Worm (Caenorhabditis elegans) whole organism, young adult: ENCODE data around the gene str-240.

Experiments
- B0019.2 ChIP-seq: fragments of 200-800 bp; sonication (Bioruptor generic); conservative IDR thresholded peaks from 2 replicates; pipeline ENCODE4 v1.3.6; 2022; ENCODE audit warnings: missing genetic modification reagents, missing genetic modification characterization, missing compliant biosample characterization
- B0261.1 ChIP-seq: sonication (generic microtip); optimal IDR thresholded peaks from 2 replicates; lab custom pipeline; 2016; ENCODE audit warnings: mild to moderate bottlenecking, missing genetic modification characterization, moderate library complexity, missing compliant biosample characterization
- B0336.3 ChIP-seq: fragments of 200-800 bp; sonication (Bioruptor generic); IDR thresholded peaks from 2 replicates; pipeline ENCODE4 v1.3.6; 2022; ENCODE audit warnings: missing genetic modification characterization, missing compliant biosample characterization
- F10E7.11 ChIP-seq: sonication (generic microtip); optimal IDR thresholded peaks from 2 replicates; lab custom pipeline; 2017; ENCODE audit warnings: mild to moderate bottlenecking, missing genetic modification characterization, moderate library complexity, missing compliant biosample characterization
- F22D6.2 ChIP-seq: sonication (generic microtip); optimal IDR thresholded peaks from 2 replicates; lab custom pipeline; 2016; ENCODE audit warnings: mild to moderate bottlenecking, missing genetic modification characterization, missing compliant biosample characterization
- F55B11.4 ChIP-seq: sonication (generic microtip); optimal IDR thresholded peaks from 2 replicates; lab custom pipeline; 2016; ENCODE audit warnings: missing compliant biosample characterization, missing genetic modification characterization, borderline replicate concordance; ENCODE audit not compliant: insufficient read depth
- T07F8.4 ChIP-seq: sonication (generic microtip); optimal IDR thresholded peaks from 2 replicates; lab custom pipeline; 2016; ENCODE audit warnings: mild to moderate bottlenecking, missing genetic modification characterization, moderate library complexity, missing compliant biosample characterization
- Y53G8AR.9 ChIP-seq: fragments of 200-800 bp; sonication (Bioruptor generic); conservative IDR thresholded peaks from 2 replicates; pipeline ENCODE4 v1.3.6; 2022; ENCODE audit warnings: missing genetic modification reagents, missing genetic modification characterization, missing compliant biosample characterization
- aptf-3 ChIP-seq: fragments of 200-800 bp; sonication (Bioruptor generic); IDR thresholded peaks from 2 replicates; pipeline ENCODE4 v1.3.6; 2022; ENCODE audit warnings: missing genetic modification characterization, missing compliant biosample characterization
- cebp-1 ChIP-seq, 2 experiments: fragments of 200-800 bp in 1 of 2; sonication (Bioruptor generic) in 1 of 2; sonication (generic microtip) in 1 of 2; IDR thresholded peaks in 1 of 2; optimal IDR thresholded peaks in 1 of 2; 2 replicates each; pipeline versions ENCODE4 v1.3.6 to Lab custom; 2017 to 2022; ENCODE audit warnings: missing compliant biosample characterization in 2 of 2, missing genetic modification characterization in 2 of 2, mild to moderate bottlenecking in 1 of 2, missing genetic modification reagents in 1 of 2, moderate library complexity in 1 of 2
- ceh-40 ChIP-seq: fragments of 200-800 bp; sonication (Bioruptor generic); IDR thresholded peaks from 2 replicates; pipeline ENCODE4 v1.3.6; 2022; ENCODE audit warnings: missing genetic modification characterization, missing compliant biosample characterization
- ceh-58 ChIP-seq: fragments of 200-800 bp; sonication (Bioruptor generic); IDR thresholded peaks from 2 replicates; pipeline ENCODE4 v1.3.6; 2022; ENCODE audit warnings: missing genetic modification characterization, missing compliant biosample characterization
- ceh-79 ChIP-seq: sonication (generic microtip); optimal IDR thresholded peaks from 2 replicates; lab custom pipeline; 2017; ENCODE audit warnings: mild to moderate bottlenecking, missing genetic modification characterization, missing compliant biosample characterization
- dox-1 ChIP-seq: fragments of 200-800 bp; sonication (Bioruptor generic); IDR thresholded peaks from 2 replicates; pipeline ENCODE4 v1.3.6; 2022; ENCODE audit warnings: missing genetic modification reagents, missing genetic modification characterization, missing compliant biosample characterization
- efl-1 ChIP-seq: fragments of 150-350 bp; optimal IDR thresholded peaks from 2 replicates; lab custom pipeline; 2014; ENCODE audit warnings: missing biosample characterization, missing genetic modification reagents, missing genetic modification characterization
- egl-18 ChIP-seq: fragments of 200-800 bp; sonication (Bioruptor generic); IDR thresholded peaks from 2 replicates; pipeline ENCODE4 v1.3.6; 2022; ENCODE audit warnings: missing genetic modification reagents, missing genetic modification characterization, missing compliant biosample characterization
- hmg-1.2 ChIP-seq: fragments of 200-800 bp; sonication (Bioruptor generic); IDR thresholded peaks from 2 replicates; pipeline ENCODE4 v1.3.6; 2022; ENCODE audit warnings: missing genetic modification reagents, missing genetic modification characterization, missing compliant biosample characterization
- let-607 ChIP-seq, 2 experiments: fragments of 200-800 bp in 1 of 2; sonication (Bioruptor generic) in 1 of 2; sonication (generic microtip) in 1 of 2; optimal IDR thresholded peaks; 2 replicates each; lab custom pipeline; 2016 to 2018; ENCODE audit warnings: mild to moderate bottlenecking in 2 of 2, missing compliant biosample characterization in 2 of 2, missing genetic modification characterization in 2 of 2, moderate library complexity in 2 of 2, missing genotype in 1 of 2
- lin-26 ChIP-seq: fragments of 200-800 bp; sonication (Bioruptor generic); IDR thresholded peaks from 2 replicates; pipeline ENCODE4 v1.3.6; 2022; ENCODE audit warnings: missing genetic modification reagents, missing genetic modification characterization, missing compliant biosample characterization
- lin-54 ChIP-seq: fragments of 200-800 bp; sonication (Bioruptor generic); optimal IDR thresholded peaks from 2 replicates; lab custom pipeline; 2018; ENCODE audit warnings: mild to moderate bottlenecking, missing genetic modification characterization, missing compliant biosample characterization
- mcd-1 ChIP-seq: fragments of 200-800 bp; sonication (Bioruptor generic); IDR thresholded peaks from 2 replicates; pipeline ENCODE4 v1.3.6; 2022; ENCODE audit warnings: missing genetic modification reagents, missing genetic modification characterization, missing compliant biosample characterization
- mes-4 ChIP-seq: sonication (generic microtip); optimal IDR thresholded peaks from 2 replicates; lab custom pipeline; 2016; ENCODE audit warnings: missing genotype, missing genetic modification characterization, missing compliant biosample characterization
- nfyb-1 ChIP-seq: fragments of 200-800 bp; sonication (Bioruptor generic); IDR thresholded peaks from 2 replicates; pipeline ENCODE4 v1.3.6; 2022; ENCODE audit warnings: missing genetic modification reagents, missing genetic modification characterization, missing compliant biosample characterization
- nhr-90 ChIP-seq: sonication (generic microtip); optimal IDR thresholded peaks from 2 replicates; lab custom pipeline; 2016; ENCODE audit warnings: missing genotype, mild to moderate bottlenecking, missing genetic modification characterization, missing compliant biosample characterization
- pha-4 ChIP-seq: fragments of 150-350 bp; sonication (generic microtip); optimal IDR thresholded peaks from 2 replicates; lab custom pipeline; 2014; ENCODE audit warnings: missing biosample characterization, missing genetic modification reagents, missing genetic modification characterization
- rcor-1 ChIP-seq: fragments of 200-800 bp; sonication (Bioruptor generic); IDR thresholded peaks from 2 replicates; pipeline ENCODE4 v1.3.6; 2022; ENCODE audit warnings: missing genetic modification reagents, missing genetic modification characterization, missing compliant biosample characterization
- repo-1 ChIP-seq: sonication (generic microtip); optimal IDR thresholded peaks from 2 replicates; lab custom pipeline; 2017; ENCODE audit warnings: mild to moderate bottlenecking, missing genetic modification characterization, missing compliant biosample characterization
- sea-2 ChIP-seq: fragments of 200-800 bp; sonication (Bioruptor generic); IDR thresholded peaks from 2 replicates; pipeline ENCODE4 v1.3.6; 2022; ENCODE audit warnings: missing genetic modification characterization, missing compliant biosample characterization
- snpc-3.4 ChIP-seq: sonication (generic microtip); optimal IDR thresholded peaks from 2 replicates; lab custom pipeline; 2017; ENCODE audit warnings: missing genetic modification characterization, mild to moderate bottlenecking, missing compliant biosample characterization, antibody characterized with exemption, moderate library complexity, missing genotype, missing genetic modification reagents
- somi-1 ChIP-seq: fragments of 200-800 bp; sonication (Bioruptor generic); optimal IDR thresholded peaks from 2 replicates; lab custom pipeline; 2018; ENCODE audit warnings: mild to moderate bottlenecking, missing genetic modification characterization, missing compliant biosample characterization
- sptf-2 ChIP-seq: fragments of 200-800 bp; sonication (Bioruptor generic); optimal IDR thresholded peaks from 2 replicates; lab custom pipeline; 2018; ENCODE audit warnings: mild to moderate bottlenecking, missing genetic modification characterization, missing compliant biosample characterization
- unc-130 ChIP-seq: sonication (generic microtip); optimal IDR thresholded peaks from 2 replicates; lab custom pipeline; 2016; ENCODE audit warnings: missing genetic modification reagents, missing genetic modification characterization, missing compliant biosample characterization
- zfh-2 ChIP-seq: fragments of 200-800 bp; sonication (Bioruptor generic); conservative IDR thresholded peaks from 2 replicates; pipeline ENCODE4 v1.3.6; 2022; ENCODE audit warnings: missing genetic modification reagents, missing genetic modification characterization, missing compliant biosample characterization
- zim-3 ChIP-seq: sonication (generic microtip); optimal IDR thresholded peaks from 2 replicates; lab custom pipeline; 2017; ENCODE audit warnings: mild to moderate bottlenecking, missing genetic modification characterization, moderate library complexity, missing compliant biosample characterization
- ztf-28 ChIP-seq: fragments of 200-800 bp; sonication (Bioruptor generic); IDR thresholded peaks from 2 replicates; pipeline ENCODE4 v1.3.6; 2022; ENCODE audit warnings: missing genetic modification reagents, missing genetic modification characterization, missing compliant biosample characterization
- ztf-3 ChIP-seq: fragments of 200-800 bp; sonication (Bioruptor generic); optimal IDR thresholded peaks from 2 replicates; lab custom pipeline; 2018; ENCODE audit warnings: mild to moderate bottlenecking, missing genetic modification characterization, missing compliant biosample characterization

The str-240 gene

ce11 chrV:1521845-1522244 lies at the start of gene str-240:
Gene str-240, minus strand, starts transcription at chrV:1521945.
- no peak for TF ChIP-seq B0019.2
- TF ChIP-seq F22D6.2 (tag; lab: Kevin White, UChicago): no peak
- TF ChIP-seq repo-1 (tag; lab: Kevin White, UChicago): no peak
- no peak for TF ChIP-seq zim-3 (tag; lab: Kevin White, UChicago)
- TF ChIP-seq cebp-1 (GFP tag; IDR thresholded peaks at IDR 0.05; lab: Robert Waterston, UW): no peak
- no peak for TF ChIP-seq cebp-1 (tag; optimal IDR thresholded peaks at IDR 0.05; lab: Kevin White, UChicago)
- TF ChIP-seq sptf-2 (GFP tag; lab: Kevin White, UChicago): no peak
- no peak for TF ChIP-seq B0336.3 (GFP tag; lab: Robert Waterston, UW)
- no peak for TF ChIP-seq efl-1 (GFP tag; lab: Kevin White, UChicago)
- TF ChIP-seq let-607 (tag; optimal IDR thresholded peaks at IDR 0.05; lab: Kevin White, UChicago): no peak
- TF ChIP-seq rcor-1 (GFP tag; lab: Robert Waterston, UW): no peak

DNA sequence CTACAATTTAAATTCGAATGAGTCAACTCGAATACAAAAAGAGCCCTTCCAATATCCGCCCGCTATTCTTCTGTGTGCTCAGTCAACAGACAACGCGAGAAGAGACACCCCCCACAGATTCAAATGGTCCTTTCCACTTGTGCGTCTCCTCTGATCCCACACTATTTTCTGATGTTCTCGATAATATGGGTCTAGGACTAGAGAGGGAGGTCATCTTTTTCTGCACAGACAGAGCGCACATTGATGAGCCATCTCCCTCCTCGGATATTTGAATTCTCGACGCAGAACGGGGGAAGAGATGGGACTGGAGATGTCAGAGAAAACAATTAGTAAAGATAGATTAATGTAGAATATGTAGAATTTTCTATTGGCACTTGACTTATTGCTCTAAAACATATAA lies 48.9 kb upstream of the str-240 start:
- no peak for TF ChIP-seq mcd-1 (GFP tag; lab: Robert Waterston, UW)
- no peak for TF ChIP-seq lin-26 (GFP tag; lab: Robert Waterston, UW)
- TF ChIP-seq lin-54 (GFP tag; lab: Kevin White, UChicago): no peak
- no peak for TF ChIP-seq ztf-28 (GFP tag; lab: Robert Waterston, UW)
- TF ChIP-seq nfyb-1: no peak
- TF ChIP-seq somi-1 (GFP tag; lab: Kevin White, UChicago): no peak
- no peak for TF ChIP-seq sea-2 (GFP tag; lab: Robert Waterston, UW)
- TF ChIP-seq aptf-3 (GFP tag; lab: Robert Waterston, UW): no peak
- TF ChIP-seq F10E7.11 (tag; lab: Kevin White, UChicago): no peak
- TF ChIP-seq nhr-90 (tag; lab: Kevin White, UChicago): no peak
- TF ChIP-seq dox-1 (GFP tag; lab: Robert Waterston, UW): no peak
- no peak for TF ChIP-seq T07F8.4 (tag; lab: Kevin White, UChicago)

DNA sequence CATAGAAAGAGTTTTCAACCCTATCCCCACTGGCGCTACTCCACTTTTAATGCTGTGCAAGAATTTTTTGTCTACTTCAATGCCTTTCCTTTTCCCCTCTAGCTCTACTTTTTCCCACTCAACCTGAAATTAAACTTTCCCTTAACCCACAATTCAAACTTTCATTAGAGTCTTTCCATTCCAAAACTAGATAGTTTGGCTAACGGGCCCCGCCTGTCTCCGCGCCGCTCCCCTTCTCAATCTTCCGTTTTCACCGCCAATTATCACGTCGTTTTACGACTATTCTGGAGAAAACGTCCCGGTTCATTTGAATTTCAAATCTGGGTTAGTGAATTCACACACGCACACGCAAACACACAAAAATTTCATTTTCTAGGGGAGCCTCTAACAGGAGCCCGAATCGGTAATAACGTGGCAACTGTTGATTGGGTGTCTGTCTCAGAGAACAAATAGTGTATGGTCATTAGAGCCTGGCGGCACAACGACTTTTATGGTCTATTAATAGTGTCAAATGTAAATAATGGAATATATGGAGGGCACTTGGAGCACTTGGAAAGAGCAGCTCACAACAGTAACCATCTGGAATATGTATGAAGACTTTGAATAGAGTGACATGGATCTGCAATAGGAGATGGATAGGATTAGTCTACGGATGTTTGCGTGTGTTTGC lies 48.1 kb upstream of the str-240 start:
- TF ChIP-seq F55B11.4: no peak
- TF ChIP-seq T07F8.4 (tag; lab: Kevin White, UChicago): no peak
- no peak for TF ChIP-seq snpc-3.4 (tag; lab: Kevin White, UChicago)
- no peak for TF ChIP-seq pha-4 (tag; lab: Kevin White, UChicago)
- no peak for TF ChIP-seq zfh-2
- TF ChIP-seq ztf-28 (GFP tag; lab: Robert Waterston, UW): no peak
- TF ChIP-seq ceh-79 (tag; lab: Kevin White, UChicago): no peak
- no peak for TF ChIP-seq ceh-58
- TF ChIP-seq Y53G8AR.9: no peak
- TF ChIP-seq unc-130 (GFP tag; lab: Kevin White, UChicago): no peak

- TF ChIP-seq B0261.1 (tag; lab: Kevin White, UChicago) (no peak), mes-4 (tag; lab: Kevin White, UChicago) (no peak), egl-18 (GFP tag; lab: Robert Waterston, UW) (no peak), B0019.2 (no peak), hmg-1.2 (no peak), F22D6.2 (tag; lab: Kevin White, UChicago) (no peak), zfh-2 (no peak), ceh-40 (no peak), ztf-3 (no peak)
These were observed 45.0 kb upstream of the str-240 start, which contains the start of gene cdc-25.2 for ce11 chrV:1566776-1567175. Gene cdc-25.2, plus strand, starts transcription at chrV:1567076.
